Fruit fly (Drosophila melanogaster) whole organism, embryonic: Measurements from ENCODE around the gene Acat1.
A peak's percentile ranks its signal among the peaks of the same experiment; 100 is the strongest.

Experiments
- ATbp ChIP-seq: fragments of 200-800 bp; sonication (Bioruptor generic); optimal IDR thresholded peaks from 2 replicates; lab custom pipeline; 2017; ENCODE audit warnings: missing biosample characterization, mild to moderate bottlenecking, missing genetic modification characterization, missing genetic modification reagents
- CG1024 ChIP-seq: fragments of 200-800 bp; sonication (Bioruptor generic); IDR thresholded peaks from 2 replicates; pipeline ENCODE4 v1.3.6; 2022; ENCODE audit warnings: missing biosample characterization, missing genetic modification characterization
- CG10654 ChIP-seq: fragments of 200-800 bp; sonication (Bioruptor generic); optimal IDR thresholded peaks from 2 replicates; lab custom pipeline; 2016; ENCODE audit warnings: missing biosample characterization, missing genetic modification characterization
- CG11247 ChIP-seq: fragments of 200-800 bp; sonication (Bioruptor generic); IDR thresholded peaks from 2 replicates; pipeline ENCODE4 v1.3.6; 2022; ENCODE audit warnings: missing biosample characterization, missing genetic modification characterization
- CG11560 ChIP-seq: fragments of 200-800 bp; sonication (Bioruptor generic); IDR thresholded peaks from 3 replicates; pipeline ENCODE4 v1.3.6; 2022; ENCODE audit warnings: missing biosample characterization, missing genetic modification characterization
- CG12219 ChIP-seq: fragments of 200-800 bp; sonication (Bioruptor generic); optimal IDR thresholded peaks from 3 replicates; lab custom pipeline; 2018; ENCODE audit warnings: missing biosample characterization, mild to moderate bottlenecking, missing genetic modification characterization
- CG12299 ChIP-seq: fragments of 200-800 bp; sonication (Bioruptor generic); optimal IDR thresholded peaks from 2 replicates; lab custom pipeline; 2018; ENCODE audit warnings: missing biosample characterization, mild to moderate bottlenecking, missing genetic modification characterization
- CG12744 ChIP-seq: fragments of 200-800 bp; sonication (Bioruptor generic); optimal IDR thresholded peaks from 2 replicates; lab custom pipeline; 2016; ENCODE audit warnings: missing biosample characterization, missing genetic modification characterization
- CG12769 ChIP-seq: fragments of 200-800 bp; sonication (Bioruptor generic); optimal IDR thresholded peaks from 2 replicates; lab custom pipeline; 2019; ENCODE audit warnings: missing biosample characterization, mild to moderate bottlenecking, missing genetic modification characterization, moderate library complexity
- CG13894 ChIP-seq: fragments of 200-800 bp; sonication (Bioruptor generic); optimal IDR thresholded peaks from 3 replicates; lab custom pipeline; 2018; ENCODE audit warnings: missing biosample characterization, mild to moderate bottlenecking, missing genetic modification characterization, moderate library complexity
- CG16813 ChIP-seq: fragments of 200-800 bp; sonication (Bioruptor generic); IDR thresholded peaks from 3 replicates; pipeline ENCODE4 v1.3.6; 2022; ENCODE audit warnings: missing biosample characterization, missing genetic modification characterization; ENCODE audit not compliant: partially characterized antibody
- CG1792 ChIP-seq: fragments of 200-800 bp; sonication (Bioruptor generic); optimal IDR thresholded peaks from 2 replicates; lab custom pipeline; 2016; ENCODE audit warnings: missing biosample characterization, missing genetic modification characterization
- CG30403 ChIP-seq: fragments of 200-800 bp; sonication (Bioruptor generic); optimal IDR thresholded peaks from 3 replicates; lab custom pipeline; 2016; ENCODE audit warnings: missing biosample characterization, missing genetic modification characterization
- CG31224 ChIP-seq: fragments of 200-800 bp; sonication (Bioruptor generic); IDR thresholded peaks from 2 replicates; pipeline ENCODE4 v1.3.6; 2022; ENCODE audit warnings: missing biosample characterization, missing genetic modification characterization
- CG7372 ChIP-seq: fragments of 200-800 bp; sonication (Bioruptor generic); IDR thresholded peaks from 2 replicates; pipeline ENCODE4 v1.3.6; 2022; ENCODE audit warnings: missing biosample characterization, missing genetic modification characterization
- CG9727 ChIP-seq: fragments of 200-800 bp; sonication (Bioruptor generic); optimal IDR thresholded peaks from 3 replicates; lab custom pipeline; 2017; ENCODE audit warnings: missing biosample characterization, mild to moderate bottlenecking, missing genetic modification characterization
- CG9932 ChIP-seq: fragments of 200-800 bp; sonication (Bioruptor generic); IDR thresholded peaks from 2 replicates; pipeline ENCODE4 v1.3.6; 2022; ENCODE audit warnings: missing biosample characterization, missing genetic modification characterization
- Chrac-16 ChIP-seq: fragments of 200-800 bp; sonication (Bioruptor generic); optimal IDR thresholded peaks from 3 replicates; lab custom pipeline; 2016; ENCODE audit warnings: missing biosample characterization, missing genetic modification characterization
- Ets97D ChIP-seq: fragments of 200-800 bp; sonication (Bioruptor generic); optimal IDR thresholded peaks from 3 replicates; lab custom pipeline; 2016; ENCODE audit warnings: missing biosample characterization, missing genetic modification characterization
- Fer1 ChIP-seq: fragments of 200-800 bp; sonication (Bioruptor generic); optimal IDR thresholded peaks from 2 replicates; lab custom pipeline; 2017; ENCODE audit warnings: missing biosample characterization, mild to moderate bottlenecking, missing genetic modification characterization
- HmgD ChIP-seq: fragments of 200-800 bp; sonication (Bioruptor generic); optimal IDR thresholded peaks from 3 replicates; lab custom pipeline; 2016; ENCODE audit warnings: missing biosample characterization, missing genetic modification characterization
- Hr39 ChIP-seq: fragments of >200 bp; optimal IDR thresholded peaks from 2 replicates; lab custom pipeline; 2017
- Kr ChIP-seq: fragments of 200-800 bp; sonication (Bioruptor generic); optimal IDR thresholded peaks from 2 replicates; lab custom pipeline; 2017; ENCODE audit warnings: missing biosample characterization, mild to moderate bottlenecking, missing genetic modification characterization
- NFAT ChIP-seq: fragments of 200-800 bp; sonication (Bioruptor generic); IDR thresholded peaks from 2 replicates; pipeline ENCODE4 v1.3.6; 2022; ENCODE audit warnings: missing biosample characterization, missing genetic modification characterization
- NK7.1 ChIP-seq: fragments of 200-800 bp; sonication (Bioruptor generic); optimal IDR thresholded peaks from 3 replicates; lab custom pipeline; 2016; ENCODE audit warnings: missing biosample characterization, missing genetic modification characterization
- Nf-YB ChIP-seq: fragments of 200-800 bp; sonication (Bioruptor generic); optimal IDR thresholded peaks from 3 replicates; lab custom pipeline; 2019; ENCODE audit warnings: missing biosample characterization, mild to moderate bottlenecking, missing genetic modification characterization, moderate library complexity
- ash1 ChIP-seq: fragments of 200-800 bp; sonication (Bioruptor generic); optimal IDR thresholded peaks from 2 replicates; lab custom pipeline; 2018; ENCODE audit warnings: missing biosample characterization, mild to moderate bottlenecking, missing genetic modification characterization
- az2 ChIP-seq: fragments of 200-800 bp; sonication (Bioruptor generic); optimal IDR thresholded peaks from 3 replicates; lab custom pipeline; 2016; ENCODE audit warnings: missing biosample characterization, missing genetic modification characterization
- bowl ChIP-seq: fragments of 200-800 bp; sonication (Bioruptor generic); IDR thresholded peaks from 2 replicates; pipeline ENCODE4 v1.3.6; 2022; ENCODE audit warnings: missing biosample characterization, missing genetic modification characterization
- cad ChIP-seq: fragments of >200 bp; optimal IDR thresholded peaks from 2 replicates; lab custom pipeline; 2017; ENCODE audit warnings: missing biosample characterization, missing genetic modification characterization
- chm ChIP-seq: fragments of 200-800 bp; sonication (Bioruptor generic); IDR thresholded peaks from 2 replicates; pipeline ENCODE4 v1.3.6; 2022; ENCODE audit warnings: missing biosample characterization, missing genetic modification characterization
- ci ChIP-seq: fragments of 200-800 bp; sonication (Bioruptor generic); IDR thresholded peaks from 3 replicates; pipeline ENCODE4 v1.3.6; 2022; ENCODE audit warnings: missing biosample characterization, missing genetic modification characterization
- dati ChIP-seq: fragments of 200-800 bp; sonication (Bioruptor generic); IDR thresholded peaks from 2 replicates; pipeline ENCODE4 v1.3.6; 2022; ENCODE audit warnings: missing biosample characterization, missing genetic modification characterization
- disco-r ChIP-seq: fragments of 200-800 bp; sonication (Bioruptor generic); optimal IDR thresholded peaks from 2 replicates; lab custom pipeline; 2016; ENCODE audit warnings: missing biosample characterization, missing genetic modification characterization
- dysf ChIP-seq: fragments of 200-800 bp; sonication (Bioruptor generic); IDR thresholded peaks from 3 replicates; pipeline ENCODE4 v1.3.6; 2022; ENCODE audit warnings: missing biosample characterization, missing genetic modification characterization
- ewg ChIP-seq: fragments of 200-800 bp; sonication (Bioruptor generic); optimal IDR thresholded peaks from 3 replicates; lab custom pipeline; 2017; ENCODE audit warnings: mild to moderate bottlenecking, missing biosample characterization, missing genetic modification reagents, missing genetic modification characterization
- fd102C ChIP-seq: fragments of 200-800 bp; sonication (Bioruptor generic); optimal IDR thresholded peaks from 2 replicates; lab custom pipeline; 2018; ENCODE audit warnings: missing biosample characterization, mild to moderate bottlenecking, missing genetic modification characterization, moderate library complexity
- gfzf ChIP-seq: fragments of 200-800 bp; sonication (Bioruptor generic); optimal IDR thresholded peaks from 2 replicates; lab custom pipeline; 2016; ENCODE audit warnings: missing biosample characterization, mild to moderate bottlenecking, missing genetic modification characterization, moderate library complexity
- ken ChIP-seq: fragments of 200-800 bp; sonication (Bioruptor generic); IDR thresholded peaks from 3 replicates; pipeline ENCODE4 v1.3.6; 2022; ENCODE audit warnings: missing biosample characterization, missing genetic modification characterization
- klu ChIP-seq: fragments of 200-800 bp; sonication (Bioruptor generic); IDR thresholded peaks from 2 replicates; pipeline ENCODE4 v1.3.6; 2022; ENCODE audit warnings: missing biosample characterization, missing genetic modification characterization
- lilli ChIP-seq: fragments of 200-800 bp; sonication (Bioruptor generic); optimal IDR thresholded peaks from 3 replicates; lab custom pipeline; 2016; ENCODE audit warnings: missing biosample characterization, missing genetic modification characterization
- phol ChIP-seq: fragments of 200-800 bp; sonication (Bioruptor generic); optimal IDR thresholded peaks from 3 replicates; lab custom pipeline; 2018; ENCODE audit warnings: missing biosample characterization, mild to moderate bottlenecking, missing genetic modification characterization, moderate library complexity
- pita ChIP-seq: fragments of 200-800 bp; sonication (Bioruptor generic); optimal IDR thresholded peaks from 2 replicates; lab custom pipeline; 2017; ENCODE audit warnings: missing biosample characterization, mild to moderate bottlenecking, missing genetic modification characterization
- pnt ChIP-seq: fragments of 200-800 bp; sonication (Bioruptor generic); optimal IDR thresholded peaks from 3 replicates; lab custom pipeline; 2016; ENCODE audit warnings: missing biosample characterization, missing genetic modification characterization
- scrt ChIP-seq: fragments of 200-800 bp; sonication (Bioruptor generic); optimal IDR thresholded peaks from 2 replicates; lab custom pipeline; 2018; ENCODE audit warnings: missing biosample characterization, mild to moderate bottlenecking, missing genetic modification characterization, moderate library complexity
- slbo ChIP-seq: fragments of 200-800 bp; sonication (Bioruptor generic); IDR thresholded peaks from 2 replicates; pipeline ENCODE4 v1.3.6; 2022; ENCODE audit warnings: missing biosample characterization, missing genetic modification characterization
- so ChIP-seq: fragments of 200-800 bp; sonication (Bioruptor generic); IDR thresholded peaks from 3 replicates; pipeline ENCODE4 v1.3.6; 2022; ENCODE audit warnings: missing biosample characterization, missing genetic modification characterization
- tll ChIP-seq, 2 experiments: fragments of 200-800 bp in 1 of 2; fragments of >200 bp in 1 of 2; sonication (Bioruptor generic) in 1 of 2; optimal IDR thresholded peaks; 2 replicates each; lab custom pipeline; 2017 to 2019; ENCODE audit warnings: missing biosample characterization in 2 of 2, missing genetic modification characterization in 2 of 2, mild to moderate bottlenecking in 1 of 2, moderate library complexity in 1 of 2
- tx ChIP-seq: fragments of 200-800 bp; sonication (Bioruptor generic); optimal IDR thresholded peaks from 2 replicates; lab custom pipeline; 2016; ENCODE audit warnings: missing biosample characterization, missing genetic modification characterization
- zen ChIP-seq: fragments of 200-800 bp; sonication (Bioruptor generic); optimal IDR thresholded peaks from 3 replicates; lab custom pipeline; 2018; ENCODE audit warnings: missing biosample characterization, mild to moderate bottlenecking, missing genetic modification characterization, moderate library complexity

Gene Acat1

DNA sequence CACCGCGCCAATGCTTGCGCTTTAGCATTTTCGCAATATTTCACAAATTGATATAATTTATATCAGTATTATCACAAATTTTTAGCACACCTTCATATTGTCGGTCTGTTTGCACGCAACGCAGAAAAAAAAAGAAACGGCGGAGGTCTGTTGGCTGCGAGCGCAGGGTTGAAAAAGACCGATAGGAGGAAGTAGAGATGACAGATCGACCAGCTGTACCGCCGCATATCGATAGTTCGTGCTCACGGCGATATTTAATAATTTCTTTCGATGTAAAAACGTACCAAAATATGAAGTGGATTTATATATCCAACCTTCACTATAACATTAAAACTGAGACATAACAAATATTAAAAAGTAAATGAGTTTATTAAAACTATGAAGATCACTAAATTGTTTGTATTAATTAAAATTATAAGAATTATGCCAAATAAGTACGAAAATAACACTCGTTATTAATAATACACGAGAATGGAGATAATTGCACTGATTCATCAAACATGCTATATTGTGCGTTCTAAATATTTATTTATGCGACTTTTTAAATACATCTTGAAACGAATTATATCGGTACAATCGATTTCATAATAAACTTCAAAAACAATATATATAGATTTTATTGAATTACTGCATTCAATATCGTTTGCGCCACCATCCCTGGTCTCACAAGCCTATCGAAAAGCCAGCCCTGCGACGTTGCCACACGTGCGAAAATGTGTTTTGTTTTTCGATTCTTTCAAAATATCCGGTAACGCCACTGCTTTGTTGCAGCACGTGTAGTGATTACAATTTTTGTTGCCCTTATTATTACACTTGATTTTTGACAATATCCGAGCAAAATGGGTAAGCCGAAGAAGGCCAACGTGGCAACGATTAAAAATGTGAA, 12.8 kb upstream of the Acat1 start, which contains the start of the genes RpS6 and bys (continued):
- TF ChIP-seq CG1024 (GFP tag; lab: Robert Waterston, UW) = no peak
- TF ChIP-seq CG1792 = no peak
- peak; percentile 87 for TF ChIP-seq CG16813 (GFP tag; lab: Robert Waterston, UW)
- peak; percentile 65 for TF ChIP-seq chm (GFP tag; lab: Robert Waterston, UW)
- TF ChIP-seq phol (tag; lab: Kevin White, UChicago) = peak; percentile 34
- 0 out of 2 replicates have a peak, but pooled peaks have one; percentile 4 for TF ChIP-seq dati (GFP tag; lab: Robert Waterston, UW)
- no peak for TF ChIP-seq klu
- TF ChIP-seq CG13894 (tag; lab: Kevin White, UChicago) = peak; percentile 26
- peak; percentile 10 for TF ChIP-seq lilli (GFP tag; lab: Kevin White, UChicago)
- TF ChIP-seq ewg = no peak
- TF ChIP-seq cad (GFP tag; lab: Kevin White, UChicago) = no peak
- no peak for TF ChIP-seq tx
- no peak for TF ChIP-seq tll (GFP tag; optimal IDR thresholded peaks at IDR 0.05; lab: Kevin White, UChicago)
- TF ChIP-seq Nf-YB (GFP tag; lab: Kevin White, UChicago) = peak; percentile 3
- TF ChIP-seq Fer1 = peak; percentile 59
- peak; percentile 70 for TF ChIP-seq CG11247 (GFP tag; lab: Robert Waterston, UW)
- no peak for TF ChIP-seq pnt (GFP tag; lab: Kevin White, UChicago)
- peak; percentile 10 for TF ChIP-seq CG10654 (GFP tag; lab: Kevin White, UChicago)
- no peak for TF ChIP-seq ash1
- peak; percentile 42; the same call in 2 of the 3 replicates for TF ChIP-seq dysf (GFP tag; lab: Robert Waterston, UW)
- peak; percentile 30; the same call in 1 of the 3 replicates for TF ChIP-seq so
- TF ChIP-seq ken (GFP tag; lab: Robert Waterston, UW) = peak; percentile 42; the same call in 1 of the 3 replicates
- TF ChIP-seq Chrac-16 (GFP tag; lab: Kevin White, UChicago) = peak; percentile 48
- TF ChIP-seq CG7372 (GFP tag; lab: Robert Waterston, UW) = no peak
- no peak for TF ChIP-seq CG11560 (tag; lab: Robert Waterston, UW)
- no peak for TF ChIP-seq bowl (GFP tag; lab: Robert Waterston, UW)
- TF ChIP-seq pita (GFP tag; lab: Kevin White, UChicago) = no peak
- no peak for TF ChIP-seq CG12744
- TF ChIP-seq Ets97D (GFP tag; lab: Kevin White, UChicago) = peak; percentile 96
- peak; percentile 74 for TF ChIP-seq CG9727 (GFP tag; lab: Kevin White, UChicago)
- TF ChIP-seq ci = peak; percentile 89
- no peak for TF ChIP-seq Kr (GFP tag; lab: Kevin White, UChicago)
- TF ChIP-seq disco-r (GFP tag; lab: Kevin White, UChicago) = peak; percentile 7
- TF ChIP-seq Hr39 (lab: Kevin White, UChicago) = no peak
- TF ChIP-seq zen (tag; lab: Kevin White, UChicago) = peak; percentile 43
- TF ChIP-seq az2 (GFP tag; lab: Kevin White, UChicago) = peak; percentile 29
- TF ChIP-seq ATbp (GFP tag; lab: Kevin White, UChicago) = no peak
- TF ChIP-seq NK7.1 (GFP tag; lab: Kevin White, UChicago) = no peak
- no peak for TF ChIP-seq HmgD (GFP tag; lab: Kevin White, UChicago)
- 0 out of 2 replicates have a peak, but pooled peaks have one; percentile 32 for TF ChIP-seq CG31224 (GFP tag; lab: Robert Waterston, UW)
- TF ChIP-seq NFAT (GFP tag; lab: Robert Waterston, UW) = peak; percentile 81
- TF ChIP-seq CG12219 = peak; percentile 20
- TF ChIP-seq scrt (GFP tag; lab: Kevin White, UChicago) = peak; percentile 61
- no peak for TF ChIP-seq fd102C (GFP tag; lab: Kevin White, UChicago)
- no peak for TF ChIP-seq gfzf (GFP tag; lab: Kevin White, UChicago)
- peak; percentile 81 for TF ChIP-seq slbo
- TF ChIP-seq CG12299 (tag; lab: Kevin White, UChicago) = no peak
- TF ChIP-seq CG30403 (GFP tag; lab: Kevin White, UChicago) = peak; percentile 68
- peak; percentile 74 for TF ChIP-seq CG9932 (GFP tag; lab: Robert Waterston, UW)
- TF ChIP-seq CG12769 (tag; lab: Kevin White, UChicago) = peak; percentile 4
